Worm (Caenorhabditis elegans) whole organism, L2 larva: ENCODE results near the gene csa-1.

Experiments
- ZK546.5 ChIP-seq: sonication (generic microtip); optimal IDR thresholded peaks from 2 replicates; lab custom pipeline; 2017; ENCODE audit warnings: missing biosample characterization, missing genetic modification characterization
- aly-2 ChIP-seq: fragments of 150-350 bp; optimal IDR thresholded peaks from 2 replicates; lab custom pipeline; 2014; ENCODE audit warnings: missing biosample characterization, missing genetic modification characterization
- ama-1 ChIP-seq: fragments of 150-350 bp; optimal IDR thresholded peaks from 2 replicates; lab custom pipeline; 2018; ENCODE audit warnings: inconsistent platforms
- fos-1 ChIP-seq: fragments of 150-350 bp; optimal IDR thresholded peaks from 2 replicates; lab custom pipeline; 2014; ENCODE audit warnings: missing biosample characterization, missing genetic modification characterization
- lin-39 ChIP-seq: fragments of 150-350 bp; optimal IDR thresholded peaks from 2 replicates; lab custom pipeline; 2014; ENCODE audit warnings: missing biosample characterization, missing genetic modification reagents, missing genetic modification characterization
- nhr-11 ChIP-seq: fragments of 150-350 bp; optimal IDR thresholded peaks from 2 replicates; lab custom pipeline; 2014; ENCODE audit warnings: missing biosample characterization, missing genetic modification characterization
- skn-1 ChIP-seq: sonication (generic microtip); optimal IDR thresholded peaks from 2 replicates; lab custom pipeline; 2017; ENCODE audit warnings: missing biosample characterization, missing genetic modification characterization
- snpc-4 ChIP-seq: fragments of 150-350 bp; optimal IDR thresholded peaks from 2 replicates; lab custom pipeline; 2014; ENCODE audit warnings: missing biosample characterization, missing genetic modification characterization

DNA sequence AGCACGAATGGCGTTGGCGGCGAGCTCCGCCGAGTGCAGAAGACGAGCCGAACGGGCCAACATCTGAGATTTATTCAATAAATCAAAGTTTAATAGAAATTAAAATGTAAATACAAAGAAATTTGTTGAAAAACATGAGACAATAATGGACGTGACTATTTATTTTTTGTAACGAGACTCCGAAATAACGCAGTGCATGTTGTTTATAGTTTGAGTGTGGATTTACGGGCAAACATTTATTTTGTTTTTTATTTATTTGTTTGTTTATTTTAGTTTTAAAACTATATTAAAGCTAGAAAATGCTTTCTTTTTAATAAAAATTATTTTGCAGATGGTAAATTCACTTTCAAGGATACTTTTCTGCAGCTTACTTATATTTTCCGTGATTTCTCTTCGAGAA, 33.1 kb upstream of the csa-1 start, which contains the start of the genes sdhb-1 and cup-15:
- no peak for TF ChIP-seq fos-1
- no peak for TF ChIP-seq ZK546.5 (tag; lab: Kevin White, UChicago)
- no peak for TF ChIP-seq aly-2 (tag; lab: Kevin White, UChicago)
- TF ChIP-seq snpc-4 (tag; lab: Kevin White, UChicago): no peak
- no peak for TF ChIP-seq lin-39 (tag; lab: Kevin White, UChicago)
- TF ChIP-seq ama-1 (lab: Kevin White, UChicago): no peak
- TF ChIP-seq nhr-11 (tag; lab: Kevin White, UChicago): no peak
- no peak for TF ChIP-seq skn-1
